Worm (Caenorhabditis elegans) whole organism, L4 larva: ENCODE data around the gene nas-29.

ENCODE experiments used
- F44E2.7 ChIP-seq: fragments of 200-800 bp; sonication (Bioruptor generic); IDR thresholded peaks from 2 replicates; pipeline ENCODE4 v2.1.2; 2022; ENCODE audit warnings: missing genetic modification characterization, missing compliant biosample characterization
- F49E8.2 ChIP-seq: sonication (generic microtip); optimal IDR thresholded peaks from 2 replicates; lab custom pipeline; 2016; ENCODE audit warnings: missing compliant biosample characterization, mild to moderate bottlenecking, missing genetic modification characterization, borderline replicate concordance
- R02D3.7 ChIP-seq: fragments of 150-350 bp; sonication (generic microtip); optimal IDR thresholded peaks from 3 replicates; lab custom pipeline; 2014; ENCODE audit warnings: missing biosample characterization, missing genetic modification characterization
- T20F7.1 ChIP-seq: fragments of 200-800 bp; sonication (Bioruptor generic); optimal IDR thresholded peaks from 2 replicates; lab custom pipeline; 2018; ENCODE audit warnings: mild to moderate bottlenecking, missing genetic modification characterization, missing compliant biosample characterization
- Y48G9A.11 ChIP-seq: fragments of 200-800 bp; sonication (Bioruptor generic); IDR thresholded peaks from 2 replicates; pipeline ENCODE4 v1.3.6; 2022; ENCODE audit warnings: missing genetic modification reagents, missing genetic modification characterization, missing compliant biosample characterization
- Y5F2A.4 ChIP-seq: fragments of 200-800 bp; sonication (Bioruptor generic); optimal IDR thresholded peaks from 2 replicates; lab custom pipeline; 2018; ENCODE audit warnings: mild to moderate bottlenecking, missing genetic modification characterization, missing compliant biosample characterization
- ZK546.5 ChIP-seq, 2 experiments: sonication (generic microtip); optimal IDR thresholded peaks; 2 replicates each; lab custom pipeline; 2017; ENCODE audit warnings: missing biosample characterization in 2 of 2, missing genetic modification characterization in 2 of 2
- aha-1 ChIP-seq: fragments of 150-350 bp; peaks from one replicate; lab custom pipeline; 2014; ENCODE audit warnings: missing biosample characterization, missing genetic modification characterization
- ama-1 ChIP-seq: fragments of 150-350 bp; optimal IDR thresholded peaks from 2 replicates; lab custom pipeline; 2014; ENCODE audit warnings: inconsistent platforms, mixed read lengths
- attf-4 ChIP-seq: sonication (generic microtip); optimal IDR thresholded peaks from 3 replicates; lab custom pipeline; 2017; ENCODE audit warnings: missing biosample characterization, missing genetic modification characterization
- ceh-32 ChIP-seq: sonication (generic microtip); optimal IDR thresholded peaks from 2 replicates; lab custom pipeline; 2016; ENCODE audit warnings: mild to moderate bottlenecking, missing genetic modification characterization, missing compliant biosample characterization; ENCODE audit not compliant: poor library complexity
- ceh-82 ChIP-seq: sonication (generic microtip); optimal IDR thresholded peaks from 2 replicates; lab custom pipeline; 2017; ENCODE audit warnings: missing biosample characterization, missing genetic modification characterization
- ces-1 ChIP-seq: fragments of 150-350 bp; sonication (generic microtip); optimal IDR thresholded peaks from 4 replicates; lab custom pipeline; 2014; ENCODE audit warnings: missing biosample characterization, missing genetic modification reagents, missing genetic modification characterization
- cey-2 ChIP-seq: sonication (generic microtip); optimal IDR thresholded peaks from 3 replicates; lab custom pipeline; 2017; ENCODE audit warnings: missing genetic modification characterization, mild to moderate bottlenecking, missing compliant biosample characterization, antibody characterized with exemption, borderline replicate concordance; ENCODE audit not compliant: insufficient read depth
- daf-19 ChIP-seq: fragments of 200-800 bp; sonication (Bioruptor generic); conservative IDR thresholded peaks from 2 replicates; pipeline ENCODE4 v1.3.6; 2022; ENCODE audit warnings: missing genetic modification characterization, missing compliant biosample characterization
- dmd-6 ChIP-seq: fragments of 200-800 bp; sonication (Bioruptor generic); IDR thresholded peaks from 2 replicates; pipeline ENCODE4 v1.3.6; 2022; ENCODE audit warnings: missing genetic modification reagents, missing genetic modification characterization, missing compliant biosample characterization
- dpl-1 ChIP-seq: fragments of 150-350 bp; optimal IDR thresholded peaks from 2 replicates; lab custom pipeline; 2014; ENCODE audit warnings: missing biosample characterization, missing genetic modification reagents, missing genetic modification characterization
- egl-43 ChIP-seq: fragments of 200-800 bp; sonication (Bioruptor generic); IDR thresholded peaks from 2 replicates; pipeline ENCODE4 v1.3.6; 2022; ENCODE audit warnings: missing genetic modification reagents, missing genetic modification characterization, missing compliant biosample characterization
- fkh-10 ChIP-seq: fragments of 150-350 bp; optimal IDR thresholded peaks from 2 replicates; lab custom pipeline; 2014; ENCODE audit warnings: missing biosample characterization, missing genetic modification reagents, missing genetic modification characterization
- fos-1 ChIP-seq: fragments of 150-350 bp; optimal IDR thresholded peaks from 2 replicates; lab custom pipeline; 2014; ENCODE audit warnings: missing biosample characterization, missing genetic modification characterization
- gei-8 ChIP-seq: fragments of 200-800 bp; sonication (Bioruptor generic); optimal IDR thresholded peaks from 2 replicates; lab custom pipeline; 2018; ENCODE audit warnings: mild to moderate bottlenecking, missing genetic modification characterization, missing compliant biosample characterization
- hlh-11 ChIP-seq: fragments of 200-800 bp; sonication (Bioruptor generic); optimal IDR thresholded peaks from 2 replicates; lab custom pipeline; 2018; ENCODE audit warnings: mild to moderate bottlenecking, missing genetic modification characterization, missing compliant biosample characterization
- hlh-30 ChIP-seq: sonication (generic microtip); optimal IDR thresholded peaks from 2 replicates; lab custom pipeline; 2017; ENCODE audit warnings: antibody characterized with exemption, mild to moderate bottlenecking, missing genetic modification characterization, missing compliant biosample characterization; ENCODE audit not compliant: insufficient read depth
- hmg-1.1 ChIP-seq: fragments of 200-800 bp; sonication (Bioruptor generic); IDR thresholded peaks from 2 replicates; pipeline ENCODE4 v1.3.6; 2022; ENCODE audit warnings: missing genetic modification reagents, missing genetic modification characterization, missing compliant biosample characterization
- lim-7 ChIP-seq: fragments of 200-800 bp; sonication (Bioruptor generic); IDR thresholded peaks from 2 replicates; pipeline ENCODE4 v1.3.6; 2022; ENCODE audit warnings: missing genetic modification characterization, missing compliant biosample characterization
- lin-1 ChIP-seq: fragments of 200-800 bp; sonication (Bioruptor generic); IDR thresholded peaks from 2 replicates; pipeline ENCODE4 v1.3.6; 2022; ENCODE audit warnings: missing genetic modification reagents, missing genetic modification characterization, missing compliant biosample characterization
- lin-13 ChIP-seq: fragments of 150-350 bp; optimal IDR thresholded peaks from 2 replicates; lab custom pipeline; 2014; ENCODE audit warnings: missing biosample characterization, missing genetic modification reagents, missing genetic modification characterization
- lin-38 ChIP-seq: fragments of 200-800 bp; sonication (Bioruptor generic); IDR thresholded peaks from 2 replicates; pipeline ENCODE4 v1.3.6; 2022; ENCODE audit warnings: missing genetic modification reagents, missing genetic modification characterization, missing compliant biosample characterization
- lsy-2 ChIP-seq, 2 experiments: fragments of 150-350 bp in 1 of 2; sonication (generic microtip) in 1 of 2; optimal IDR thresholded peaks; 2 replicates each; lab custom pipeline; 2014 to 2017; ENCODE audit warnings: missing biosample characterization in 2 of 2, missing genetic modification characterization in 2 of 2
- madf-5 ChIP-seq, 2 experiments: fragments of 200-800 bp; sonication (Bioruptor generic); IDR thresholded peaks; 2 replicates each; pipeline ENCODE4 v1.3.6; 2022; ENCODE audit warnings: missing compliant biosample characterization in 2 of 2, missing genetic modification characterization in 2 of 2
- mxl-3 ChIP-seq: fragments of 200-800 bp; sonication (Bioruptor generic); optimal IDR thresholded peaks from 2 replicates; lab custom pipeline; 2018; ENCODE audit warnings: mild to moderate bottlenecking, missing genetic modification characterization, missing compliant biosample characterization
- nhr-10 ChIP-seq: fragments of 150-350 bp; optimal IDR thresholded peaks from 2 replicates; lab custom pipeline; 2014; ENCODE audit warnings: missing biosample characterization, missing genetic modification characterization
- nhr-102 ChIP-seq: sonication (generic microtip); optimal IDR thresholded peaks from 2 replicates; lab custom pipeline; 2016; ENCODE audit warnings: mild to moderate bottlenecking, missing genetic modification characterization, moderate library complexity, missing compliant biosample characterization
- nhr-11 ChIP-seq: fragments of 150-350 bp; optimal IDR thresholded peaks from 2 replicates; lab custom pipeline; 2014; ENCODE audit warnings: missing biosample characterization, missing genetic modification characterization
- nhr-25 ChIP-seq: sonication (generic microtip); optimal IDR thresholded peaks from 2 replicates; lab custom pipeline; 2017; ENCODE audit warnings: missing genetic modification characterization, mild to moderate bottlenecking, missing compliant biosample characterization, antibody characterized with exemption, moderate library complexity, borderline replicate concordance; ENCODE audit not compliant: insufficient read depth
- nhr-28 ChIP-seq: fragments of 150-350 bp; optimal IDR thresholded peaks from 2 replicates; lab custom pipeline; 2014; ENCODE audit warnings: missing biosample characterization, missing genetic modification characterization
- nhr-41 ChIP-seq: fragments of 200-800 bp; sonication (Bioruptor generic); IDR thresholded peaks from 2 replicates; pipeline ENCODE4 v1.3.6; 2022; ENCODE audit warnings: missing genetic modification reagents, missing genetic modification characterization, missing compliant biosample characterization
- nhr-6 ChIP-seq: fragments of 150-350 bp; optimal IDR thresholded peaks from 2 replicates; lab custom pipeline; 2014; ENCODE audit warnings: missing biosample characterization, missing genetic modification characterization
- nhr-76 ChIP-seq: fragments of 150-350 bp; optimal IDR thresholded peaks from 2 replicates; lab custom pipeline; 2014; ENCODE audit warnings: missing biosample characterization, missing genetic modification characterization
- nhr-77 ChIP-seq: fragments of 150-350 bp; optimal IDR thresholded peaks from 2 replicates; lab custom pipeline; 2014; ENCODE audit warnings: missing biosample characterization, missing genetic modification characterization
- pha-4 ChIP-seq, 2 experiments: fragments of 150-350 bp in 1 of 2; fragments of 200-800 bp in 1 of 2; sonication (Bioruptor generic) in 1 of 2; IDR thresholded peaks in 1 of 2; optimal IDR thresholded peaks in 1 of 2; 2 replicates each; pipeline versions ENCODE4 v1.3.6 to Lab custom; 2014 to 2022; ENCODE audit warnings: missing genetic modification characterization in 2 of 2, missing genetic modification reagents in 2 of 2, missing biosample characterization in 1 of 2, missing compliant biosample characterization in 1 of 2
- php-3 ChIP-seq: fragments of 200-800 bp; sonication (Bioruptor generic); IDR thresholded peaks from 2 replicates; pipeline ENCODE4 v1.3.6; 2022; ENCODE audit warnings: missing genetic modification reagents, missing genetic modification characterization, missing compliant biosample characterization
- pqm-1 ChIP-seq: sonication (generic microtip); optimal IDR thresholded peaks from 2 replicates; lab custom pipeline; 2017; ENCODE audit warnings: missing biosample characterization, missing genetic modification characterization
- sdz-12 ChIP-seq: fragments of 200-800 bp; sonication (Bioruptor generic); optimal IDR thresholded peaks from 2 replicates; lab custom pipeline; 2018; ENCODE audit warnings: mild to moderate bottlenecking, missing genetic modification characterization, missing compliant biosample characterization
- snpc-1.2 ChIP-seq: fragments of 200-800 bp; sonication (Bioruptor generic); IDR thresholded peaks from 2 replicates; pipeline ENCODE4 v1.3.6; 2022; ENCODE audit warnings: missing genetic modification reagents, missing genetic modification characterization, missing compliant biosample characterization
- snpc-4 ChIP-seq: fragments of 150-350 bp; optimal IDR thresholded peaks from 2 replicates; lab custom pipeline; 2014; ENCODE audit warnings: missing biosample characterization, missing genetic modification characterization
- spr-1 ChIP-seq: sonication (generic microtip); optimal IDR thresholded peaks from 2 replicates; lab custom pipeline; 2016; ENCODE audit warnings: mild to moderate bottlenecking, missing genetic modification characterization, missing compliant biosample characterization
- unc-39 ChIP-seq: sonication (generic microtip); optimal IDR thresholded peaks from 2 replicates; lab custom pipeline; 2017; ENCODE audit warnings: missing biosample characterization, missing genetic modification characterization
- zag-1 ChIP-seq: fragments of 150-350 bp; optimal IDR thresholded peaks from 2 replicates; lab custom pipeline; 2014; ENCODE audit warnings: missing biosample characterization, missing genetic modification characterization
- zfp-2 ChIP-seq: sonication (generic microtip); optimal IDR thresholded peaks from 2 replicates; lab custom pipeline; 2016; ENCODE audit warnings: mild to moderate bottlenecking, missing genetic modification characterization, missing compliant biosample characterization
- zip-2 ChIP-seq: fragments of 150-350 bp; optimal IDR thresholded peaks from 2 replicates; lab custom pipeline; 2014; ENCODE audit warnings: missing biosample characterization, missing genetic modification characterization
- ztf-7 ChIP-seq: fragments of 150-350 bp; optimal IDR thresholded peaks from 2 replicates; lab custom pipeline; 2014; ENCODE audit warnings: missing biosample characterization, missing genetic modification characterization

Gene nas-29

DNA sequence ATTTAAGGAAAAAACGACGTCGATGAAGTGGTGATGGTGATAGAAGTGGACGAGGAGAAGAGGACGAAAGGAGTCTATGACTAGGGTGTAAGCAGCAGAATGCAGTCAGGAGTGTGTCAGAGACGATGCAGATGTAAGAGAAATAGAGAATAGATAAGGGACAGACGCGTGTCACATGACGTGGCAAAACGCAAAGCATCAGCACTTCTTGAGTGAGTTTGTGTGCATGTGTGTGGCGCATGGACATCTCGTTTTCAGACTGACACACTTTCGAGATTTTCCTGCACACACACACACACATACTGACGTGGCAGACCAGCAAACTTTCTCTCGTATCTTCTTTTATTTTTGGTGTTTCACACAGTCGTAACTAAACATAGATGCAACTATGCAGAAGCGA lies 40.6 kb upstream of the nas-29 start (continued):
- TF ChIP-seq pha-4 (GFP tag; IDR thresholded peaks at IDR 0.05; lab: Robert Waterston, UW), result no peak
- TF ChIP-seq pha-4 (tag; optimal IDR thresholded peaks at IDR 0.05; lab: Kevin White, UChicago), result no peak
- TF ChIP-seq ZK546.5 (tag; optimal IDR thresholded peaks at IDR 0.05; lab: Kevin White, UChicago), result no peak
- TF ChIP-seq dmd-6, result peak; percentile 97
- TF ChIP-seq nhr-6 (tag; lab: Kevin White, UChicago), result peak; percentile 42
- no peak for TF ChIP-seq Y48G9A.11 (GFP tag; lab: Robert Waterston, UW)
- TF ChIP-seq snpc-1.2 (GFP tag; lab: Robert Waterston, UW), result no peak
- peak; percentile 71; the same call in 1 of the 2 replicates for TF ChIP-seq lin-1 (GFP tag; lab: Robert Waterston, UW)
- peak; percentile 54 to 74 for TF ChIP-seq lsy-2 (tag; optimal IDR thresholded peaks at IDR 0.05; lab: Kevin White, UChicago)
- no peak for TF ChIP-seq ceh-32 (tag; lab: Kevin White, UChicago)
- TF ChIP-seq ces-1 (GFP tag; lab: Kevin White, UChicago), result no peak
- TF ChIP-seq hlh-11 (tag; lab: Kevin White, UChicago), result peak; percentile 95
- peak; percentile 49 for TF ChIP-seq nhr-25 (tag; lab: Kevin White, UChicago)
- TF ChIP-seq gei-8, result peak; percentile 28
- TF ChIP-seq zip-2 (tag; lab: Kevin White, UChicago), result no peak
- TF ChIP-seq aha-1 (tag; lab: Kevin White, UChicago), result peak; percentile 98
- TF ChIP-seq hlh-30, result peak; percentile 98
- no peak for TF ChIP-seq R02D3.7 (tag; lab: Kevin White, UChicago)
- TF ChIP-seq mxl-3 (GFP tag; lab: Kevin White, UChicago), result peak; percentile 94
- TF ChIP-seq pqm-1 (tag; lab: Kevin White, UChicago), result peak; percentile 57
- TF ChIP-seq cey-2 (tag; lab: Kevin White, UChicago), result no peak
- peak; percentile 62 for TF ChIP-seq spr-1
- TF ChIP-seq ceh-82, result no peak
- no peak for TF ChIP-seq fos-1 (tag; lab: Kevin White, UChicago)
- TF ChIP-seq zag-1 (tag; lab: Kevin White, UChicago), result no peak
- no peak for TF ChIP-seq dpl-1 (GFP tag; lab: Kevin White, UChicago)
- peak; percentile 20 for TF ChIP-seq nhr-10 (tag; lab: Kevin White, UChicago)
- TF ChIP-seq php-3 (GFP tag; lab: Robert Waterston, UW), result peak; percentile 27; the same call in 1 of the 2 replicates
- no peak for TF ChIP-seq sdz-12 (GFP tag; lab: Kevin White, UChicago)
- TF ChIP-seq snpc-4 (tag; lab: Kevin White, UChicago), result no peak
- TF ChIP-seq zfp-2 (tag; lab: Kevin White, UChicago), result no peak
- TF ChIP-seq lim-7, result no peak
- peak; percentile 61 for TF ChIP-seq nhr-77
- no peak for TF ChIP-seq F49E8.2
- TF ChIP-seq attf-4 (tag; lab: Kevin White, UChicago), result no peak
- peak; percentile 7 for TF ChIP-seq ama-1
- TF ChIP-seq nhr-102, result peak; percentile 68
- TF ChIP-seq nhr-11 (tag; lab: Kevin White, UChicago), result peak; percentile 58
- TF ChIP-seq Y5F2A.4 (GFP tag; lab: Kevin White, UChicago), result no peak
- TF ChIP-seq F44E2.7, result no peak
- no peak for TF ChIP-seq nhr-41 (GFP tag; lab: Robert Waterston, UW)
- TF ChIP-seq lin-38 (GFP tag; lab: Robert Waterston, UW), result peak; percentile 54
- no peak for TF ChIP-seq unc-39
- no peak for TF ChIP-seq lin-13
- no peak for TF ChIP-seq madf-5 (GFP tag; IDR thresholded peaks at IDR 0.05; lab: Robert Waterston, UW)
- peak; percentile 81 for TF ChIP-seq nhr-28
- no peak for TF ChIP-seq fkh-10
- peak; percentile 65 for TF ChIP-seq T20F7.1 (GFP tag; lab: Kevin White, UChicago)
- peak; percentile 5 for TF ChIP-seq ztf-7 (tag; lab: Kevin White, UChicago)
- TF ChIP-seq egl-43 (GFP tag; lab: Robert Waterston, UW), result peak; percentile 61; the same call in 1 of the 2 replicates
- TF ChIP-seq nhr-76 (tag; lab: Kevin White, UChicago), result no peak
- no peak for TF ChIP-seq daf-19 (GFP tag; lab: Robert Waterston, UW)
- peak; percentile 67 for TF ChIP-seq hmg-1.1
